Worm (Caenorhabditis elegans): Measurements from ENCODE around the gene W07A12.8.

W07A12.8 gene

DNA sequence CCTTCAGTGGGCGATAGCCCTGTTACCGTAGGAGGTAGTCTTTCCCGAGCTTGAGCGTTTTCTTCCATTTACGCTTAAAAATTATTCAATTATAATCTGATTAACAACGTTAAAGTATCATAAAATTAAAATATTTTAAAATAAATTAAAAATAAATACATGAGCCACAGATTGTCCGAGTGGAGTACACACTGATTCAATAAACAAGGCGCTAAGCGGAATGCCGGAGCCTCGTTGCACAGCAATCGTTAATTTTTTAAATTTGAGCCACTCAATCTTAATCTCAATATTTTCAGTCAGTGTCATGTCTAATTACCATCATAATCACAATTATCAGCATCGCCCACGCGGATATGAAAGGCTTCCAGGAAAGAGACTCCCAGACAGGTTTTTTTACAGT, 11.5 kb upstream of the W07A12.8 start, which contains the start of the genes sec-5 and pir-1 (continued):
- TF ChIP-seq lin-13 (GFP tag; optimal IDR thresholded peaks at IDR 0.05), result no peak
- no peak for TF ChIP-seq ets-5 (GFP tag; IDR thresholded peaks at IDR 0.05)
- TF ChIP-seq ceh-88 (GFP tag; IDR thresholded peaks at IDR 0.05), result no peak
- peak; percentile 71 for TF ChIP-seq mep-1 (tag; optimal IDR thresholded peaks at IDR 0.05)
- no peak for TF ChIP-seq jun-1 (tag; optimal IDR thresholded peaks at IDR 0.05)
- peak; percentile 30 for TF ChIP-seq blmp-1 (tag; optimal IDR thresholded peaks at IDR 0.05)
- peak; percentile 41 for TF ChIP-seq irx-1 (tag; optimal IDR thresholded peaks at IDR 0.05)
- TF ChIP-seq fkh-10 (GFP tag; optimal IDR thresholded peaks at IDR 0.05), result no peak
- TF ChIP-seq unc-62 (GFP tag; optimal IDR thresholded peaks at IDR 0.05), result no peak
- no peak for TF ChIP-seq egl-27 (tag; optimal IDR thresholded peaks at IDR 0.05)
- TF ChIP-seq nhr-71 (tag; optimal IDR thresholded peaks at IDR 0.05), result peak; percentile 63
- peak; percentile 42 for TF ChIP-seq swsn-7 (tag; optimal IDR thresholded peaks at IDR 0.05)
- no peak for TF ChIP-seq ztf-4 (tag; optimal IDR thresholded peaks at IDR 0.05)
- no peak for TF ChIP-seq mdl-1 (tag; optimal IDR thresholded peaks at IDR 0.05)
- no peak for TF ChIP-seq zip-4 (GFP tag; optimal IDR thresholded peaks at IDR 0.05)
- TF ChIP-seq ceh-8 (GFP tag; optimal IDR thresholded peaks at IDR 0.05), result no peak
- no peak for TF ChIP-seq hlh-4 (tag; optimal IDR thresholded peaks at IDR 0.05)
- no peak for TF ChIP-seq vab-15 (tag; optimal IDR thresholded peaks at IDR 0.05)
- no peak for TF ChIP-seq dsc-1 (tag; optimal IDR thresholded peaks at IDR 0.05)
- no peak for TF ChIP-seq efl-3 (GFP tag; optimal IDR thresholded peaks at IDR 0.05)
- peak; percentile 48 for TF ChIP-seq rnt-1 (tag; optimal IDR thresholded peaks at IDR 0.05)
- no peak for TF ChIP-seq sox-4 (tag; optimal IDR thresholded peaks at IDR 0.05)
- TF ChIP-seq mef-2 (tag; optimal IDR thresholded peaks at IDR 0.05), result no peak
- peak; percentile 39 for TF ChIP-seq lin-15B (tag; optimal IDR thresholded peaks at IDR 0.05)
- peak; percentile 28 for TF ChIP-seq isw-1 (GFP tag; IDR thresholded peaks at IDR 0.05)
- peak; percentile 59 for TF ChIP-seq lin-14 (GFP tag; optimal IDR thresholded peaks at IDR 0.05)
- TF ChIP-seq F16B12.6 (tag; optimal IDR thresholded peaks at IDR 0.05), result peak; percentile 26
- TF ChIP-seq alr-1 (tag; optimal IDR thresholded peaks at IDR 0.05; ENCODE audit: borderline replicate concordance), result no peak
- no peak for TF ChIP-seq nhr-237 (tag; optimal IDR thresholded peaks at IDR 0.05)
- TF ChIP-seq sup-37 (GFP tag; optimal IDR thresholded peaks at IDR 0.05), result no peak
- TF ChIP-seq pqm-1 (tag; optimal IDR thresholded peaks at IDR 0.05), result no peak
- no peak for TF ChIP-seq unc-98 (GFP tag; IDR thresholded peaks at IDR 0.05)
- peak; percentile 37 for TF ChIP-seq tbx-2 (tag; optimal IDR thresholded peaks at IDR 0.05)
- TF ChIP-seq xbp-1 (tag; optimal IDR thresholded peaks at IDR 0.05), result peak; percentile 48
- peak; percentile 32 for TF ChIP-seq unc-86 (tag; optimal IDR thresholded peaks at IDR 0.05)
- TF ChIP-seq skn-1 (tag; optimal IDR thresholded peaks at IDR 0.05), result peak; percentile 57
- TF ChIP-seq Y116A8C.19 (tag; optimal IDR thresholded peaks at IDR 0.05; ENCODE audit: borderline replicate concordance), result no peak
- TF ChIP-seq snpc-4 (tag; optimal IDR thresholded peaks at IDR 0.05), result no peak
- no peak for TF ChIP-seq nhr-76 (tag; optimal IDR thresholded peaks at IDR 0.05)
- no peak for TF ChIP-seq fos-1 (tag; optimal IDR thresholded peaks at IDR 0.05)
- TF ChIP-seq snu-23 (GFP tag; optimal IDR thresholded peaks at IDR 0.05), result peak; percentile 56
- no peak for TF ChIP-seq nhr-28 (tag; optimal IDR thresholded peaks at IDR 0.05)
- no peak for TF ChIP-seq mab-9 (GFP tag; IDR thresholded peaks at IDR 0.05)
- TF ChIP-seq fkh-8 (tag; optimal IDR thresholded peaks at IDR 0.05), result no peak
- TF ChIP-seq ceh-63 (GFP tag; optimal IDR thresholded peaks at IDR 0.05), result no peak
- peak; percentile 42 for TF ChIP-seq C04F5.9 (tag; optimal IDR thresholded peaks at IDR 0.05)
- no peak; the same call in 1 of the 2 replicates for TF ChIP-seq nhr-19 (GFP tag; conservative IDR thresholded peaks at IDR 0.05)
- TF ChIP-seq lsy-2 (tag; optimal IDR thresholded peaks at IDR 0.05), result peak; percentile 65 to 74
- peak; percentile 20 for TF ChIP-seq C16A3.4 (tag; optimal IDR thresholded peaks at IDR 0.05)
- TF ChIP-seq tlp-1 (tag; optimal IDR thresholded peaks at IDR 0.05), result no peak
- no peak for TF ChIP-seq nhr-85 (tag)
- TF ChIP-seq nhr-84 (tag; optimal IDR thresholded peaks at IDR 0.05), result no peak
- TF ChIP-seq lin-39 (tag; optimal IDR thresholded peaks at IDR 0.05), result no peak
- TF ChIP-seq hpl-2 (GFP tag; optimal IDR thresholded peaks at IDR 0.05), result no peak
- no peak for TF ChIP-seq elt-2 (tag; optimal IDR thresholded peaks at IDR 0.05)
